Worm (Caenorhabditis elegans): ENCODE results near the gene oac-21.

- TF ChIP-seq lin-13 (GFP tag; optimal IDR thresholded peaks at IDR 0.05) = no peak
- TF ChIP-seq nhr-76 (tag; optimal IDR thresholded peaks at IDR 0.05) = no peak
- TF ChIP-seq nhr-47 (tag; optimal IDR thresholded peaks at IDR 0.05) = no peak
- TF ChIP-seq skn-1 (tag; optimal IDR thresholded peaks at IDR 0.05) = no peak
- TF ChIP-seq lin-35 (GFP tag; optimal IDR thresholded peaks at IDR 0.05) = no peak
- no peak for TF ChIP-seq ets-5 (GFP tag; IDR thresholded peaks at IDR 0.05)
- TF ChIP-seq pqm-1 (tag; optimal IDR thresholded peaks at IDR 0.05) = no peak
- no peak for TF ChIP-seq egl-27 (tag; optimal IDR thresholded peaks at IDR 0.05)
- no peak for TF ChIP-seq swsn-7 (tag; optimal IDR thresholded peaks at IDR 0.05)
- TF ChIP-seq fkh-4 (tag; optimal IDR thresholded peaks at IDR 0.05; ENCODE audit: borderline replicate concordance) = no peak
- no peak for TF ChIP-seq ztf-4 (tag; optimal IDR thresholded peaks at IDR 0.05)
- TF ChIP-seq nhr-237 (tag; optimal IDR thresholded peaks at IDR 0.05) = no peak
- no peak for TF ChIP-seq lin-15B (tag; optimal IDR thresholded peaks at IDR 0.05)
Measured at ce11 chrIV:3873195-3873594, 15.9 kb upstream of the oac-21 start.

Measured in whole organism, L1 larva.